Worm (Caenorhabditis elegans): Measurements from ENCODE around the gene M01H9.5.

- TF ChIP-seq syd-9 (tag; optimal IDR thresholded peaks at IDR 0.05) (no peak), ama-1 (optimal IDR thresholded peaks at IDR 0.05) (no peak), nhr-11 (tag; optimal IDR thresholded peaks at IDR 0.05) (no peak), Y22D7AL.16 (tag; optimal IDR thresholded peaks at IDR 0.05) (no peak), hlh-13 (GFP tag; optimal IDR thresholded peaks at IDR 0.05) (no peak), sox-4 (tag; optimal IDR thresholded peaks at IDR 0.05) (no peak), ceh-24 (tag; optimal IDR thresholded peaks at IDR 0.05) (no peak), tbx-7 (tag; optimal IDR thresholded peaks at IDR 0.05) (no peak), gmeb-2 (tag; optimal IDR thresholded peaks at IDR 0.05) (no peak), fkh-10 (GFP tag; optimal IDR thresholded peaks at IDR 0.05) (no peak), ets-4 (tag; optimal IDR thresholded peaks at IDR 0.05) (no peak), ceh-18 (tag; optimal IDR thresholded peaks at IDR 0.05) (no peak), C08G9.2 (tag; optimal IDR thresholded peaks at IDR 0.05) (no peak), pha-4 (tag; optimal IDR thresholded peaks at IDR 0.05) (no peak)
These were observed 16.0 kb downstream of the M01H9.5 start for ce11 chrIV:4481298-4481697.

Measured in whole organism, late embryonic.